Worm (Caenorhabditis elegans) whole organism, L2 larva: ENCODE measurements around the gene C01G5.5.

Experiments used
- C34F6.9 ChIP-seq: fragments of 150-350 bp; optimal IDR thresholded peaks from 2 replicates; lab custom pipeline; 2014; ENCODE audit warnings: missing biosample characterization, missing genetic modification characterization
- F13H6.1 ChIP-seq: sonication (generic microtip); optimal IDR thresholded peaks from 2 replicates; lab custom pipeline; 2016; ENCODE audit warnings: missing genetic modification characterization, missing compliant biosample characterization
- R02D3.7 ChIP-seq: fragments of 150-350 bp; optimal IDR thresholded peaks from 2 replicates; lab custom pipeline; 2014; ENCODE audit warnings: missing biosample characterization, missing genetic modification characterization
- Y55F3AM.14 ChIP-seq: fragments of 200-800 bp; sonication (Bioruptor generic); optimal IDR thresholded peaks from 2 replicates; lab custom pipeline; 2018; ENCODE audit warnings: mild to moderate bottlenecking, missing genetic modification characterization, missing compliant biosample characterization
- ZK546.5 ChIP-seq: sonication (generic microtip); optimal IDR thresholded peaks from 2 replicates; lab custom pipeline; 2017; ENCODE audit warnings: missing biosample characterization, missing genetic modification characterization
- alr-1 ChIP-seq: fragments of 150-350 bp; optimal IDR thresholded peaks from 2 replicates; lab custom pipeline; 2014; ENCODE audit warnings: missing biosample characterization, missing genetic modification characterization
- aly-2 ChIP-seq: fragments of 150-350 bp; optimal IDR thresholded peaks from 2 replicates; lab custom pipeline; 2014; ENCODE audit warnings: missing biosample characterization, missing genetic modification characterization
- ama-1 ChIP-seq: fragments of 150-350 bp; optimal IDR thresholded peaks from 2 replicates; lab custom pipeline; 2018; ENCODE audit warnings: inconsistent platforms
- blmp-1 ChIP-seq: sonication (generic microtip); optimal IDR thresholded peaks from 2 replicates; lab custom pipeline; 2017; ENCODE audit warnings: missing genetic modification characterization, mild to moderate bottlenecking, missing compliant biosample characterization, antibody characterized with exemption, moderate library complexity; ENCODE audit not compliant: insufficient read depth
- ceh-16 ChIP-seq: fragments of 150-350 bp; optimal IDR thresholded peaks from 2 replicates; lab custom pipeline; 2014; ENCODE audit warnings: missing biosample characterization, missing genetic modification characterization
- ceh-82 ChIP-seq: fragments of 150-350 bp; optimal IDR thresholded peaks from 2 replicates; lab custom pipeline; 2014; ENCODE audit warnings: missing biosample characterization, missing genetic modification characterization
- crh-2 ChIP-seq: sonication (generic microtip); optimal IDR thresholded peaks from 2 replicates; lab custom pipeline; 2017; ENCODE audit warnings: missing biosample characterization, missing genetic modification characterization
- dmd-4 ChIP-seq: sonication (generic microtip); optimal IDR thresholded peaks from 2 replicates; lab custom pipeline; 2017; ENCODE audit warnings: missing biosample characterization, missing genetic modification characterization
- egl-27 ChIP-seq: sonication (generic microtip); optimal IDR thresholded peaks from 3 replicates; lab custom pipeline; 2017; ENCODE audit warnings: missing biosample characterization, missing genetic modification reagents, missing genetic modification characterization
- elt-1 ChIP-seq: fragments of 150-350 bp; optimal IDR thresholded peaks from 2 replicates; lab custom pipeline; 2014; ENCODE audit warnings: missing biosample characterization, missing genetic modification characterization
- elt-3 ChIP-seq: sonication (generic microtip); optimal IDR thresholded peaks from 2 replicates; lab custom pipeline; 2017; ENCODE audit warnings: missing biosample characterization, missing genetic modification characterization
- fos-1 ChIP-seq: fragments of 150-350 bp; optimal IDR thresholded peaks from 2 replicates; lab custom pipeline; 2014; ENCODE audit warnings: missing biosample characterization, missing genetic modification characterization
- gmeb-1 ChIP-seq: fragments of 150-350 bp; optimal IDR thresholded peaks from 2 replicates; lab custom pipeline; 2014; ENCODE audit warnings: missing biosample characterization, missing genetic modification characterization
- lin-11 ChIP-seq: fragments of 150-350 bp; sonication (generic microtip); optimal IDR thresholded peaks from 2 replicates; lab custom pipeline; 2014; ENCODE audit warnings: missing biosample characterization, missing genetic modification characterization, inconsistent platforms, mixed read lengths
- lin-13 ChIP-seq: fragments of 150-350 bp; optimal IDR thresholded peaks from 2 replicates; lab custom pipeline; 2014; ENCODE audit warnings: missing biosample characterization, missing genetic modification reagents, missing genetic modification characterization
- lin-39 ChIP-seq: fragments of 150-350 bp; optimal IDR thresholded peaks from 2 replicates; lab custom pipeline; 2014; ENCODE audit warnings: missing biosample characterization, missing genetic modification reagents, missing genetic modification characterization
- mab-5 ChIP-seq: fragments of 150-350 bp; optimal IDR thresholded peaks from 2 replicates; lab custom pipeline; 2014; ENCODE audit warnings: missing biosample characterization, missing genetic modification characterization
- mbf-1 ChIP-seq: sonication (generic microtip); optimal IDR thresholded peaks from 2 replicates; lab custom pipeline; 2017; ENCODE audit warnings: missing biosample characterization, missing genetic modification characterization
- nhr-11 ChIP-seq: fragments of 150-350 bp; optimal IDR thresholded peaks from 2 replicates; lab custom pipeline; 2014; ENCODE audit warnings: missing biosample characterization, missing genetic modification characterization
- nhr-12 ChIP-seq: fragments of 150-350 bp; optimal IDR thresholded peaks from 2 replicates; lab custom pipeline; 2014; ENCODE audit warnings: missing biosample characterization, missing genetic modification characterization
- nhr-129 ChIP-seq: fragments of 150-350 bp; optimal IDR thresholded peaks from 2 replicates; lab custom pipeline; 2014; ENCODE audit warnings: missing biosample characterization, missing genetic modification characterization
- nhr-21 ChIP-seq: fragments of 150-350 bp; optimal IDR thresholded peaks from 2 replicates; lab custom pipeline; 2014; ENCODE audit warnings: missing biosample characterization, missing genetic modification characterization
- nhr-25 ChIP-seq: fragments of 150-350 bp; sonication (generic microtip); optimal IDR thresholded peaks from 3 replicates; lab custom pipeline; 2014; ENCODE audit warnings: missing biosample characterization, missing genetic modification characterization
- nhr-6 ChIP-seq: fragments of 150-350 bp; optimal IDR thresholded peaks from 2 replicates; lab custom pipeline; 2014; ENCODE audit warnings: missing biosample characterization, missing genetic modification characterization
- nhr-77 ChIP-seq: fragments of 150-350 bp; optimal IDR thresholded peaks from 2 replicates; lab custom pipeline; 2014; ENCODE audit warnings: missing biosample characterization, missing genetic modification characterization
- peb-1 ChIP-seq: fragments of 150-350 bp; optimal IDR thresholded peaks from 2 replicates; lab custom pipeline; 2014; ENCODE audit warnings: missing biosample characterization, missing genetic modification characterization
- skn-1 ChIP-seq: sonication (generic microtip); optimal IDR thresholded peaks from 2 replicates; lab custom pipeline; 2017; ENCODE audit warnings: missing biosample characterization, missing genetic modification characterization
- sma-3 ChIP-seq: sonication (generic microtip); optimal IDR thresholded peaks from 2 replicates; lab custom pipeline; 2016; ENCODE audit warnings: missing genetic modification reagents, missing genetic modification characterization, missing compliant biosample characterization
- sma-9 ChIP-seq, 2 experiments: fragments of 150-350 bp in 1 of 2; sonication (generic microtip) in 1 of 2; optimal IDR thresholded peaks; 2 replicates each; lab custom pipeline; 2014 to 2016; ENCODE audit warnings: missing genetic modification characterization in 2 of 2, mild to moderate bottlenecking in 1 of 2, missing biosample characterization in 1 of 2, missing compliant biosample characterization in 1 of 2, missing genetic modification reagents in 1 of 2, moderate library complexity in 1 of 2
- snpc-4 ChIP-seq: fragments of 150-350 bp; optimal IDR thresholded peaks from 2 replicates; lab custom pipeline; 2014; ENCODE audit warnings: missing biosample characterization, missing genetic modification characterization
- unc-62 ChIP-seq: fragments of 150-350 bp; optimal IDR thresholded peaks from 2 replicates; lab custom pipeline; 2014; ENCODE audit warnings: missing biosample characterization, missing genetic modification reagents, missing genetic modification characterization
- zag-1 ChIP-seq: fragments of 150-350 bp; optimal IDR thresholded peaks from 2 replicates; lab custom pipeline; 2014; ENCODE audit warnings: missing biosample characterization, missing genetic modification characterization
- ztf-11 ChIP-seq: sonication (generic microtip); optimal IDR thresholded peaks from 2 replicates; lab custom pipeline; 2017; ENCODE audit warnings: missing biosample characterization, missing genetic modification characterization
- ztf-4 ChIP-seq: fragments of 150-350 bp; optimal IDR thresholded peaks from 2 replicates; lab custom pipeline; 2014; ENCODE audit warnings: missing biosample characterization, missing genetic modification characterization

The C01G5.5 gene

DNA sequence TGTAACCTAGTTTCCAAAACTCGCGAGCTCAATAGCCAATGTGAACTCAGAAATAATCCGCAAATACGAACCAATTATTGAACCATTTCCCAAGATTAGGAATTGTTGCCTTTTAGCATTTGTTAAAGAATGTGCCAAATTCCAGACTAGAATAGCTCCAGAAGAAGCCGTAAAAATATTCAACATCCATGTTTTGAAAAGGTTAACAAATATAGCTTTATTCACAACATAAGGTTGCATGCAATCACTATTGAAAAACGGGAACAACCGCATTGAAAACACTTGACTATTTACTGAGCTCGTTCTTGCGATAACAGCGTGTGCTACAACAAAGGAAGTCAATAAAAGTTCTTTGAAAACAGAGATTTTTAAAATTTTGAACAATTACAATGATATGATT lies 2.1 kb downstream of the C01G5.5 start:
- TF ChIP-seq ama-1 (lab: Kevin White, UChicago) (no peak), ceh-16 (no peak), C34F6.9 (no peak), alr-1 (no peak), gmeb-1 (no peak), nhr-12 (tag; lab: Kevin White, UChicago) (no peak), egl-27 (tag; lab: Kevin White, UChicago) (no peak), lin-39 (tag; lab: Kevin White, UChicago) (no peak), aly-2 (tag; lab: Kevin White, UChicago) (no peak), elt-1 (tag; lab: Kevin White, UChicago) (no peak)

DNA sequence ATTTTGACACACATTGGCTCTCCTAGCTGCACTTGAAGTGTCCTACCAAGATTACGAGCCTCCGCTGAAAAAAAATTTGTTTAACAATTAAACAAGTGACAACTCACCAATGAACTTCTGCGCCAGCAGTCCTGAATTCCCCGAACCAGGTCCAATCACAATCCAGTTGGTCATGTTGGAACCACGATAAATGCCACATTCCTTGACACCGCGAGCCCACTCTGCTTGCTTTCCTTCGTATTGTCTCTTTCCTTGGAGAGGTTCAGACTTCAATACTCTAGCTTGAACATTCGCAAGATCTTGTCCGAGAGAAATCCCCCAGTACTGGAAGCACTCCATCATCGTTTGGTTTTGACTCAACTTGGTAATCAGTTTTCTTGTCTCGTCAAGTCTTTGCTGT lies 3.8 kb downstream of the C01G5.5 start:
- no peak for TF ChIP-seq sma-9 (GFP tag; optimal IDR thresholded peaks at IDR 0.05; lab: Kevin White, UChicago)
- no peak for TF ChIP-seq sma-9 (tag; optimal IDR thresholded peaks at IDR 0.05; lab: Kevin White, UChicago)
- TF ChIP-seq nhr-12 (tag; lab: Kevin White, UChicago), result no peak
- no peak for TF ChIP-seq blmp-1 (tag; lab: Kevin White, UChicago)
- TF ChIP-seq F13H6.1 (tag; lab: Kevin White, UChicago), result no peak

DNA sequence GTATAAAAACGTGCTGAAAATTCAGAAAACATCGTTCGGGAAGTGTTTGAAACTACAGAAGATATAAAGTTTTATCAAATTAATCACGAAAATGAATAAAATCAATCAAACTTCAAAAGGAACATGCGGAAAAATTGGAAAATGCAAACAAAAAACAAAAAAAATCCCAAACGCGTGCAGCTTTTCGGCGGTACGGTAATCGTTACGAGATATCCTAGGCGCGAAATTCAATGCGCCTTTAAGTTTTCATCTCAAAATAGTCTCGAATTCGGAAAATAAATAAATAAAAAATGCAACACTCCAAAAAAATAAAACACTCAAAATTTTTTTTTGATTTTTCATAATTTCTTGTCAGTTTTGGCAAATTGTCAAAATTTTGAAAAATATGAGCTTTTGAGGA lies 5.4 kb downstream of the C01G5.5 start:
- TF ChIP-seq unc-62 (GFP tag; lab: Kevin White, UChicago) (no peak), gmeb-1 (no peak), nhr-12 (tag; lab: Kevin White, UChicago) (no peak), fos-1 (tag; lab: Kevin White, UChicago) (no peak), nhr-21 (tag; lab: Kevin White, UChicago) (no peak), sma-3 (GFP tag; lab: Kevin White, UChicago) (no peak), R02D3.7 (no peak), nhr-77 (tag; lab: Kevin White, UChicago) (no peak), elt-3 (no peak), skn-1 (no peak), ceh-82 (tag; lab: Kevin White, UChicago) (no peak), dmd-4 (tag; lab: Kevin White, UChicago) (no peak), crh-2 (tag; lab: Kevin White, UChicago) (no peak), ceh-16 (no peak)

DNA sequence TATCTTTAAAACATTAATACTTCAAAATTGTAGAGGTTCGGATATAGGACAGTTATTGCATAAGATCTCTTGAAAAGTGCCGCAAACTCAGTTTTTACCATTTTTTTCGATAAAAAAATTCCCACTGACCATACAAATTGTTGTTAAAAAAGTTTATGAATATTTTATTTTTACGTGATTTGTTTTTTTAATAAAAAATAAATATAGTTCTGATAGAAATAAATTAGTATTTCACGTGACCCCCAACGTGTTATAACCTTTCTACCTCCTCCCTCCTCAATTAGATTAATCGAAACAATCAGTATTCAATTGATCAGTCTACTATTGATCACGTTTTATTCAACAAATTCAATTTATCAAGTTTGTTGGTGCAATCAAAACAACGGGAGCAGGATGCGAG lies 7.0 kb downstream of the C01G5.5 start, which contains the start of gene C01G5.4:
Gene C01G5.4 (plus strand): TSS at position 301 of the 400 bp plus-strand sequence.
- TF ChIP-seq mab-5 (tag; lab: Kevin White, UChicago) (no peak), blmp-1 (tag; lab: Kevin White, UChicago) (no peak), mbf-1 (tag; lab: Kevin White, UChicago) (no peak), lin-13 (GFP tag; lab: Kevin White, UChicago) (no peak), ztf-4 (tag; lab: Kevin White, UChicago) (no peak), nhr-11 (no peak), dmd-4 (tag; lab: Kevin White, UChicago) (no peak), ceh-16 (no peak), elt-3 (no peak), nhr-129 (tag; lab: Kevin White, UChicago) (no peak), zag-1 (tag; lab: Kevin White, UChicago) (no peak), nhr-25 (tag; lab: Kevin White, UChicago) (no peak), peb-1 (tag; lab: Kevin White, UChicago) (no peak), ztf-11 (tag; lab: Kevin White, UChicago) (no peak), C34F6.9 (no peak), lin-39 (tag; lab: Kevin White, UChicago) (no peak), lin-11 (tag; lab: Kevin White, UChicago) (no peak), snpc-4 (tag; lab: Kevin White, UChicago) (no peak), ZK546.5 (tag; lab: Kevin White, UChicago) (no peak)
- TF ChIP-seq, all 48 proteins: peak for 0

DNA sequence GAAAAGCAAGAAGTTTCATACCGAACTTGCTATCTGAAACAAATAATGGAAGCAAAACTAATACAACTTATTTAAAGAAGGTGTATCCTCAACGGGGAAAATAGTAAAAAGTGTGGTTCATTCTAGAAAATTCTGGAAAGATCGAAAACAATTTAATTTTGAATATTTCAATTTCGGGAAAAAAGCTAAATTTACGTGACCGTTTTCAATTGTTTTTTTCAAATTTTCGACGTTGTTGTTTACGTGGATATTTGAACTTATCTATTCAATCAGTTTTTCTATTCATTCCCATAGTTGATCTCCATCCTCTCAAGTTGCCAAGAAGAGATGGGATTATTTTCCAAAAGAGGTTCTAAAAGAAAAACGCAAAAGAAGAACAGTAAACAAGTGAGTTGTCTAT lies 11.5 kb downstream of the C01G5.5 start, which contains the start of gene C01G5.3:
Gene C01G5.3 (plus strand): TSS at position 301 of the 400 bp plus-strand sequence.
- no peak for TF ChIP-seq nhr-6 (tag; lab: Kevin White, UChicago)
- TF ChIP-seq mbf-1 (tag; lab: Kevin White, UChicago), result no peak
- no peak for TF ChIP-seq blmp-1 (tag; lab: Kevin White, UChicago)
- TF ChIP-seq ztf-4 (tag; lab: Kevin White, UChicago), result no peak
- TF ChIP-seq lin-13 (GFP tag; lab: Kevin White, UChicago), result no peak
- TF ChIP-seq R02D3.7, result no peak
- TF ChIP-seq Y55F3AM.14 (GFP tag; lab: Kevin White, UChicago), result no peak
- no peak for TF ChIP-seq egl-27 (tag; lab: Kevin White, UChicago)
